Fruit fly (Drosophila melanogaster) whole organism, embryonic: ENCODE data around the gene ND-18.
A peak's percentile ranks its signal among the peaks of the same experiment; 100 is the strongest.

ENCODE experiments used
- Antp ChIP-seq: fragments of 200-800 bp; sonication (Bioruptor generic); optimal IDR thresholded peaks from 3 replicates; lab custom pipeline; 2016; ENCODE audit warnings: missing biosample characterization, missing genetic modification characterization
- Atf3 ChIP-seq: fragments of 200-800 bp; sonication (Bioruptor generic); optimal IDR thresholded peaks from 3 replicates; lab custom pipeline; 2016; ENCODE audit warnings: missing biosample characterization, missing genetic modification characterization
- Bgb ChIP-seq: fragments of 200-800 bp; sonication (Bioruptor generic); IDR thresholded peaks from 2 replicates; pipeline ENCODE4 v1.3.6; 2022; ENCODE audit warnings: missing biosample characterization, missing genetic modification characterization; ENCODE audit not compliant: partially characterized antibody
- CG1024 ChIP-seq: fragments of 200-800 bp; sonication (Bioruptor generic); IDR thresholded peaks from 2 replicates; pipeline ENCODE4 v1.3.6; 2022; ENCODE audit warnings: missing biosample characterization, missing genetic modification characterization
- CG10267 ChIP-seq: fragments of 200-800 bp; sonication (Bioruptor generic); optimal IDR thresholded peaks from 2 replicates; lab custom pipeline; 2018; ENCODE audit warnings: missing biosample characterization, mild to moderate bottlenecking, missing genetic modification characterization, moderate library complexity
- CG10274 ChIP-seq: fragments of 200-800 bp; sonication (Bioruptor generic); optimal IDR thresholded peaks from 3 replicates; lab custom pipeline; 2017; ENCODE audit warnings: missing biosample characterization, mild to moderate bottlenecking, missing genetic modification characterization
- CG12071 ChIP-seq: fragments of 200-800 bp; sonication (Bioruptor generic); optimal IDR thresholded peaks from 3 replicates; lab custom pipeline; 2018; ENCODE audit warnings: missing biosample characterization, mild to moderate bottlenecking, missing genetic modification characterization
- CG12104 ChIP-seq: fragments of 200-800 bp; sonication (Bioruptor generic); optimal IDR thresholded peaks from 3 replicates; lab custom pipeline; 2016; ENCODE audit warnings: missing biosample characterization, missing genetic modification characterization
- CG12299 ChIP-seq: fragments of 200-800 bp; sonication (Bioruptor generic); optimal IDR thresholded peaks from 2 replicates; lab custom pipeline; 2018; ENCODE audit warnings: missing biosample characterization, mild to moderate bottlenecking, missing genetic modification characterization
- CG14710 ChIP-seq: fragments of 200-800 bp; sonication (Bioruptor generic); optimal IDR thresholded peaks from 3 replicates; lab custom pipeline; 2019; ENCODE audit warnings: missing biosample characterization, mild to moderate bottlenecking, missing genetic modification characterization, moderate library complexity
- CG3281 ChIP-seq: fragments of 200-800 bp; sonication (Bioruptor generic); optimal IDR thresholded peaks from 3 replicates; lab custom pipeline; 2017; ENCODE audit warnings: missing biosample characterization, mild to moderate bottlenecking, missing genetic modification characterization
- CG3847 ChIP-seq: fragments of 200-800 bp; sonication (Bioruptor generic); IDR thresholded peaks from 2 replicates; pipeline ENCODE4 v1.3.6; 2022; ENCODE audit warnings: missing biosample characterization, missing genetic modification characterization
- CG4328 ChIP-seq: fragments of 200-800 bp; sonication (Bioruptor generic); optimal IDR thresholded peaks from 3 replicates; lab custom pipeline; 2017; ENCODE audit warnings: missing biosample characterization, missing genetic modification reagents, missing genetic modification characterization
- CG4854 ChIP-seq: fragments of 200-800 bp; sonication (Bioruptor generic); optimal IDR thresholded peaks from 2 replicates; lab custom pipeline; 2016; ENCODE audit warnings: missing biosample characterization, missing genetic modification characterization, inconsistent platforms
- CG5953 ChIP-seq: fragments of 200-800 bp; sonication (Bioruptor generic); IDR thresholded peaks from 2 replicates; pipeline ENCODE4 v1.3.6; 2022; ENCODE audit warnings: missing biosample characterization, missing genetic modification characterization
- CG7372 ChIP-seq: fragments of 200-800 bp; sonication (Bioruptor generic); IDR thresholded peaks from 2 replicates; pipeline ENCODE4 v1.3.6; 2022; ENCODE audit warnings: missing biosample characterization, missing genetic modification characterization
- CG8089 ChIP-seq: fragments of 200-800 bp; sonication (Bioruptor generic); optimal IDR thresholded peaks from 3 replicates; lab custom pipeline; 2016; ENCODE audit warnings: missing biosample characterization, missing genetic modification characterization
- Dad ChIP-seq: fragments of 200-800 bp; sonication (Bioruptor generic); optimal IDR thresholded peaks from 3 replicates; lab custom pipeline; 2016; ENCODE audit warnings: missing biosample characterization, missing genetic modification characterization
- Dek ChIP-seq: fragments of 200-800 bp; sonication (Bioruptor generic); optimal IDR thresholded peaks from 3 replicates; lab custom pipeline; 2019; ENCODE audit warnings: missing biosample characterization, mild to moderate bottlenecking, missing genetic modification characterization, moderate library complexity
- Dip2 ChIP-seq: fragments of 200-800 bp; sonication (Bioruptor generic); IDR thresholded peaks from 2 replicates; pipeline ENCODE4 v1.3.6; 2022; ENCODE audit warnings: missing biosample characterization, missing genetic modification characterization
- Dll ChIP-seq: fragments of 200-800 bp; sonication (Bioruptor generic); IDR thresholded peaks from 4 replicates; pipeline ENCODE4 v1.3.6; 2022; ENCODE audit warnings: missing biosample characterization, missing genetic modification characterization; ENCODE audit not compliant: partially characterized antibody
- Doc3 ChIP-seq: fragments of 200-800 bp; sonication (Bioruptor generic); IDR thresholded peaks from 3 replicates; pipeline ENCODE4 v1.3.6; 2022; ENCODE audit warnings: missing biosample characterization, missing genetic modification characterization; ENCODE audit not compliant: partially characterized antibody
- Dref ChIP-seq: fragments of 200-800 bp; sonication (Bioruptor generic); IDR thresholded peaks from 2 replicates; pipeline ENCODE4 v1.3.6; 2022; ENCODE audit warnings: missing biosample characterization, missing genetic modification characterization
- Ets97D ChIP-seq: fragments of 200-800 bp; sonication (Bioruptor generic); optimal IDR thresholded peaks from 3 replicates; lab custom pipeline; 2016; ENCODE audit warnings: missing biosample characterization, missing genetic modification characterization
- Lpt ChIP-seq: fragments of >200 bp; optimal IDR thresholded peaks from 2 replicates; lab custom pipeline; 2018; ENCODE audit warnings: missing biosample characterization, missing genetic modification characterization
- Meics ChIP-seq: fragments of 200-800 bp; sonication (Bioruptor generic); optimal IDR thresholded peaks from 2 replicates; lab custom pipeline; 2017; ENCODE audit warnings: missing biosample characterization, mild to moderate bottlenecking, missing genetic modification characterization
- Mrtf ChIP-seq: fragments of 200-800 bp; sonication (Bioruptor generic); IDR thresholded peaks from 3 replicates; pipeline ENCODE4 v1.3.6; 2022; ENCODE audit warnings: missing biosample characterization, missing genetic modification characterization
- Oaz ChIP-seq: fragments of 200-800 bp; sonication (Bioruptor generic); IDR thresholded peaks from 2 replicates; pipeline ENCODE4 v1.3.6; 2022; ENCODE audit warnings: missing biosample characterization, missing genetic modification characterization
- Pdp1 ChIP-seq, 2 experiments: fragments of 200-800 bp; sonication (Bioruptor generic); optimal IDR thresholded peaks; 3 replicates each; lab custom pipeline; 2016; ENCODE audit warnings: missing biosample characterization in 2 of 2, missing genetic modification characterization in 2 of 2, mild to moderate bottlenecking in 1 of 2, moderate library complexity in 1 of 2
- Tbp ChIP-seq: fragments of >200 bp; optimal IDR thresholded peaks from 2 replicates; lab custom pipeline; 2018; ENCODE audit warnings: missing biosample characterization, missing genetic modification characterization
- ara ChIP-seq: fragments of 200-800 bp; sonication (Bioruptor generic); IDR thresholded peaks from 2 replicates; pipeline ENCODE4 v1.3.6; 2022; ENCODE audit warnings: missing biosample characterization, missing genetic modification characterization
- ato ChIP-seq: fragments of 200-800 bp; sonication (Bioruptor generic); IDR thresholded peaks from 2 replicates; pipeline ENCODE4 v1.3.6; 2022; ENCODE audit warnings: missing biosample characterization, missing genetic modification characterization; ENCODE audit not compliant: partially characterized antibody
- br ChIP-seq: fragments of >200 bp; optimal IDR thresholded peaks from 2 replicates; lab custom pipeline; 2017
- chinmo ChIP-seq: fragments of 200-800 bp; sonication (Bioruptor generic); IDR thresholded peaks from 4 replicates; pipeline ENCODE4 v1.3.6; 2022; ENCODE audit warnings: missing biosample characterization, missing genetic modification characterization; ENCODE audit not compliant: partially characterized antibody
- croc ChIP-seq: fragments of 200-800 bp; sonication (Bioruptor generic); conservative IDR thresholded peaks from 3 replicates; pipeline ENCODE4 v1.3.6; 2022; ENCODE audit warnings: missing biosample characterization, missing genetic modification characterization
- eyg ChIP-seq: fragments of 200-800 bp; sonication (Bioruptor generic); optimal IDR thresholded peaks from 3 replicates; lab custom pipeline; 2016; ENCODE audit warnings: missing biosample characterization, missing genetic modification characterization
- lola ChIP-seq, 3 experiments: fragments of >200 bp in 2 of 3; fragments of 200-800 bp in 1 of 3; sonication (Bioruptor generic) in 1 of 3; optimal IDR thresholded peaks; 2 replicates each; lab custom pipeline; 2017 to 2019; ENCODE audit warnings: missing biosample characterization in 3 of 3, missing genetic modification characterization in 3 of 3, mild to moderate bottlenecking in 1 of 3, moderate library complexity in 1 of 3
- nerfin-1 ChIP-seq: fragments of 200-800 bp; sonication (Bioruptor generic); optimal IDR thresholded peaks from 3 replicates; lab custom pipeline; 2019; ENCODE audit warnings: missing biosample characterization, mild to moderate bottlenecking, missing genetic modification characterization, moderate library complexity
- onecut ChIP-seq: fragments of 200-800 bp; sonication (Bioruptor generic); IDR thresholded peaks from 2 replicates; pipeline ENCODE4 v1.3.6; 2022; ENCODE audit warnings: missing biosample characterization, missing genetic modification characterization
- pzg ChIP-seq: fragments of 200-800 bp; sonication (Bioruptor generic); optimal IDR thresholded peaks from 3 replicates; lab custom pipeline; 2018; ENCODE audit warnings: missing biosample characterization, mild to moderate bottlenecking, missing genetic modification characterization, moderate library complexity
- schlank ChIP-seq: fragments of 200-800 bp; sonication (Bioruptor generic); optimal IDR thresholded peaks from 2 replicates; lab custom pipeline; 2018; ENCODE audit warnings: missing biosample characterization, mild to moderate bottlenecking, missing genetic modification characterization
- slbo ChIP-seq: fragments of 200-800 bp; sonication (Bioruptor generic); IDR thresholded peaks from 2 replicates; pipeline ENCODE4 v1.3.6; 2022; ENCODE audit warnings: missing biosample characterization, missing genetic modification characterization
- sr ChIP-seq: fragments of 200-800 bp; sonication (Bioruptor generic); IDR thresholded peaks from 3 replicates; pipeline ENCODE4 v1.3.6; 2022; ENCODE audit warnings: missing biosample characterization, missing genetic modification characterization
- tll ChIP-seq, 2 experiments: fragments of 200-800 bp in 1 of 2; fragments of >200 bp in 1 of 2; sonication (Bioruptor generic) in 1 of 2; optimal IDR thresholded peaks; 2 replicates each; lab custom pipeline; 2017 to 2019; ENCODE audit warnings: missing biosample characterization in 2 of 2, missing genetic modification characterization in 2 of 2, mild to moderate bottlenecking in 1 of 2, moderate library complexity in 1 of 2
- trem ChIP-seq: fragments of 200-800 bp; optimal IDR thresholded peaks from 3 replicates; lab custom pipeline; 2019; ENCODE audit warnings: missing biosample characterization, mild to moderate bottlenecking, missing genetic modification characterization, moderate library complexity
- twi ChIP-seq: fragments of 200-800 bp; optimal IDR thresholded peaks from 2 replicates; lab custom pipeline; 2019; ENCODE audit warnings: missing biosample characterization, mild to moderate bottlenecking, missing genetic modification characterization, moderate library complexity
- unc-4 ChIP-seq: fragments of 200-800 bp; sonication (Bioruptor generic); IDR thresholded peaks from 2 replicates; pipeline ENCODE4 v1.3.6; 2022; ENCODE audit warnings: missing biosample characterization, missing genetic modification characterization; ENCODE audit not compliant: partially characterized antibody
- vnd ChIP-seq: fragments of 200-800 bp; sonication (Bioruptor generic); IDR thresholded peaks from 3 replicates; pipeline ENCODE4 v1.3.6; 2022; ENCODE audit warnings: missing biosample characterization, missing genetic modification characterization; ENCODE audit not compliant: partially characterized antibody
- vvl ChIP-seq: fragments of 200-800 bp; sonication (Bioruptor generic); IDR thresholded peaks from 2 replicates; pipeline ENCODE4 v1.3.6; 2022; ENCODE audit warnings: missing biosample characterization, missing genetic modification characterization
- wdn ChIP-seq: fragments of 200-800 bp; sonication (Bioruptor generic); IDR thresholded peaks from 2 replicates; pipeline ENCODE4 v1.3.6; 2022; ENCODE audit warnings: missing biosample characterization, missing genetic modification characterization
- zfh1 ChIP-seq: fragments of 200-800 bp; sonication (Bioruptor generic); IDR thresholded peaks from 3 replicates; pipeline ENCODE4 v1.3.6; 2022; ENCODE audit warnings: missing biosample characterization, missing genetic modification characterization

ND-18 gene

dm6 chrX:19479869-19480326 lies 12.3 kb upstream of the ND-18 start, which contains the start of the genes Naa15-16 and mRpS14 (continued):
- TF ChIP-seq CG10267 (tag; lab: Kevin White, UChicago) (no peak), Atf3 (GFP tag; lab: Kevin White, UChicago) (no peak), nerfin-1 (tag; lab: Kevin White, UChicago) (no peak), Dek (tag; lab: Kevin White, UChicago) (no peak), CG3847 (GFP tag; lab: Robert Waterston, UW) (no peak), onecut (GFP tag; lab: Robert Waterston, UW) (no peak), ara (GFP tag; lab: Robert Waterston, UW) (no peak), CG4854 (GFP tag; lab: Kevin White, UChicago) (no peak), CG12071 (GFP tag; lab: Kevin White, UChicago) (no peak), CG12104 (GFP tag; lab: Kevin White, UChicago) (no peak), Meics (GFP tag; lab: Kevin White, UChicago) (no peak), trem (peak; percentile 47), Dll (GFP tag; lab: Robert Waterston, UW) (0 out of 4 replicates have a peak, but pooled peaks have one; percentile 40), twi (tag; lab: Kevin White, UChicago) (peak; percentile 22), CG8089 (GFP tag; lab: Kevin White, UChicago) (no peak), chinmo (GFP tag; lab: Robert Waterston, UW) (0 out of 4 replicates have a peak, but pooled peaks have one; percentile 69), tll (GFP tag; optimal IDR thresholded peaks at IDR 0.05; lab: Kevin White, UChicago) (no peak), br (lab: Kevin White, UChicago) (no peak), Mrtf (GFP tag; lab: Robert Waterston, UW) (no peak), eyg (no peak), Dad (GFP tag; lab: Kevin White, UChicago) (no peak), CG3281 (GFP tag; lab: Kevin White, UChicago) (no peak), Dip2 (GFP tag; lab: Robert Waterston, UW) (no peak), croc (GFP tag; lab: Robert Waterston, UW) (no peak), CG5953 (no peak), CG7372 (no peak), CG10274 (GFP tag; lab: Kevin White, UChicago) (no peak), vnd (GFP tag; lab: Robert Waterston, UW) (peak; percentile 50; the same call in 2 of the 3 replicates), Doc3 (GFP tag; lab: Robert Waterston, UW) (0 out of 3 replicates have a peak, but pooled peaks have one; percentile 25), zfh1 (GFP tag; lab: Robert Waterston, UW) (no peak), pzg (peak; percentile 84), unc-4 (GFP tag; lab: Robert Waterston, UW) (peak; percentile 47; the same call in 1 of the 2 replicates), Oaz (GFP tag; lab: Robert Waterston, UW) (no peak), Dref (GFP tag; lab: Robert Waterston, UW) (peak; percentile 58), slbo (GFP tag; lab: Robert Waterston, UW) (no peak), Bgb (GFP tag; lab: Robert Waterston, UW) (peak; percentile 19; the same call in 1 of the 2 replicates), Pdp1 (GFP tag; optimal IDR thresholded peaks at IDR 0.05; lab: Kevin White, UChicago) (peak in 1 of 2 experiments; percentile 99), CG14710 (tag; lab: Kevin White, UChicago) (peak; percentile 46), vvl (GFP tag; lab: Robert Waterston, UW) (peak; percentile 34; the same call in 1 of the 2 replicates), sr (no peak), CG1024 (GFP tag; lab: Robert Waterston, UW) (no peak), schlank (tag; lab: Kevin White, UChicago) (no peak), lola (GFP tag; optimal IDR thresholded peaks at IDR 0.05; lab: Kevin White, UChicago) (no peak), Lpt (no peak), Ets97D (peak; percentile 33), CG4328 (no peak), CG12299 (tag; lab: Kevin White, UChicago) (no peak), Antp (GFP tag; lab: Kevin White, UChicago) (no peak), ato (GFP tag; lab: Robert Waterston, UW) (no peak), Tbp (GFP tag; lab: Kevin White, UChicago) (peak; percentile 9), wdn (GFP tag; lab: Robert Waterston, UW) (no peak)
